Fruit fly (Drosophila melanogaster) Kc167 (cell line): ENCODE results near the gene CG10959.

ENCODE experiments used
- Myc ChIP-seq: fragments of >200 bp; optimal IDR thresholded peaks from 2 replicates; lab custom pipeline; 2017; ENCODE audit warnings: missing external identifiers
- Sin3A ChIP-seq: fragments of >200 bp; optimal IDR thresholded peaks from 2 replicates; lab custom pipeline; 2018; ENCODE audit warnings: missing external identifiers
- h ChIP-seq: fragments of >200 bp; optimal IDR thresholded peaks from 3 replicates; lab custom pipeline; 2018; ENCODE audit warnings: missing external identifiers
- insv ChIP-seq: fragments of >200 bp; optimal IDR thresholded peaks from 3 replicates; lab custom pipeline; 2018; ENCODE audit warnings: missing external identifiers
- psq ChIP-seq: fragments of >200 bp; optimal IDR thresholded peaks from 2 replicates; lab custom pipeline; 2017; ENCODE audit warnings: missing external identifiers
- ttk ChIP-seq: sonication (Bioruptor generic); optimal IDR thresholded peaks from 2 replicates; lab custom pipeline; 2017; ENCODE audit warnings: missing external identifiers

Gene CG10959

dm6 chrX:8195449-8196156 is 47.0 kb downstream of the CG10959 start:
- TF ChIP-seq ttk (lab: Kevin White, UChicago) (no peak), Sin3A (lab: Kevin White, UChicago) (no peak)

dm6 chrX:8196157-8196526 is 47.6 kb downstream of the CG10959 start:
- no peak for TF ChIP-seq h (lab: Kevin White, UChicago)
- TF ChIP-seq ttk (lab: Kevin White, UChicago) = no peak
- TF ChIP-seq psq (lab: Kevin White, UChicago) = no peak
- TF ChIP-seq Sin3A (lab: Kevin White, UChicago) = no peak
- TF ChIP-seq Myc (lab: Kevin White, UChicago) = no peak
- no peak for TF ChIP-seq insv

- no peak for TF ChIP-seq Sin3A (lab: Kevin White, UChicago)
- TF ChIP-seq ttk (lab: Kevin White, UChicago) = no peak
- no peak for TF ChIP-seq h (lab: Kevin White, UChicago)
- no peak for TF ChIP-seq psq (lab: Kevin White, UChicago)
These were observed 48.1 kb downstream of the CG10959 start for dm6 chrX:8196598-8197228.

- TF ChIP-seq h (lab: Kevin White, UChicago) (no peak), psq (lab: Kevin White, UChicago) (no peak), insv (no peak), Myc (lab: Kevin White, UChicago) (no peak), ttk (lab: Kevin White, UChicago) (no peak), Sin3A (lab: Kevin White, UChicago) (no peak)
These were observed 50.5 kb downstream of the CG10959 start for dm6 chrX:8198935-8199580.
